Fruit fly (Drosophila melanogaster) whole organism, embryonic: ENCODE measurements around the gene CG8281.

Experiments used
- Atf3 ChIP-seq: fragments of 200-800 bp; sonication (Bioruptor generic); optimal IDR thresholded peaks from 3 replicates; lab custom pipeline; 2016; ENCODE audit warnings: missing biosample characterization, missing genetic modification characterization
- Blimp-1 ChIP-seq: fragments of 200-800 bp; sonication (Bioruptor generic); optimal IDR thresholded peaks from 3 replicates; lab custom pipeline; 2018; ENCODE audit warnings: missing biosample characterization, missing genetic modification characterization, mild to moderate bottlenecking, moderate library complexity, missing genetic modification reagents
- CG10274 ChIP-seq: fragments of 200-800 bp; sonication (Bioruptor generic); optimal IDR thresholded peaks from 3 replicates; lab custom pipeline; 2017; ENCODE audit warnings: missing biosample characterization, mild to moderate bottlenecking, missing genetic modification characterization
- CG12942 ChIP-seq: fragments of 200-800 bp; sonication (Bioruptor generic); optimal IDR thresholded peaks from 3 replicates; lab custom pipeline; 2016; ENCODE audit warnings: missing biosample characterization, missing genetic modification characterization
- CG14441 ChIP-seq: fragments of 200-800 bp; sonication (Bioruptor generic); IDR thresholded peaks from 2 replicates; pipeline ENCODE4 v1.3.6; 2022; ENCODE audit warnings: missing biosample characterization, missing genetic modification characterization
- CG17328 ChIP-seq: fragments of 200-800 bp; sonication (Bioruptor generic); IDR thresholded peaks from 2 replicates; pipeline ENCODE4 v1.3.6; 2022; ENCODE audit warnings: missing biosample characterization, missing genetic modification characterization
- CG17912 ChIP-seq: fragments of 200-800 bp; sonication (Bioruptor generic); optimal IDR thresholded peaks from 2 replicates; lab custom pipeline; 2018; ENCODE audit warnings: missing biosample characterization, mild to moderate bottlenecking, missing genetic modification characterization
- CG2202 ChIP-seq: fragments of 200-800 bp; sonication (Bioruptor generic); optimal IDR thresholded peaks from 2 replicates; lab custom pipeline; 2018; ENCODE audit warnings: missing biosample characterization, mild to moderate bottlenecking, missing genetic modification characterization
- CG31388 ChIP-seq: fragments of 200-800 bp; sonication (Bioruptor generic); optimal IDR thresholded peaks from 2 replicates; lab custom pipeline; 2016; ENCODE audit warnings: missing biosample characterization, missing genetic modification characterization
- CG3995 ChIP-seq: fragments of 200-800 bp; sonication (Bioruptor generic); optimal IDR thresholded peaks from 3 replicates; lab custom pipeline; 2016; ENCODE audit warnings: missing biosample characterization, missing genetic modification characterization
- CG4404 ChIP-seq: fragments of 200-800 bp; sonication (Bioruptor generic); IDR thresholded peaks from 2 replicates; pipeline ENCODE4 v1.3.6; 2022; ENCODE audit warnings: missing biosample characterization, missing genetic modification characterization
- CG4820 ChIP-seq: fragments of 200-800 bp; sonication (Bioruptor generic); optimal IDR thresholded peaks from 3 replicates; lab custom pipeline; 2016; ENCODE audit warnings: missing biosample characterization, missing genetic modification characterization
- CG5180 ChIP-seq: fragments of 200-800 bp; sonication (Bioruptor generic); optimal IDR thresholded peaks from 3 replicates; lab custom pipeline; 2017; ENCODE audit warnings: missing biosample characterization, missing genetic modification characterization, mild to moderate bottlenecking, moderate library complexity, missing genetic modification reagents
- CG7745 ChIP-seq: fragments of 200-800 bp; sonication (Bioruptor generic); optimal IDR thresholded peaks from 2 replicates; lab custom pipeline; 2018; ENCODE audit warnings: missing biosample characterization, mild to moderate bottlenecking, missing genetic modification characterization, moderate library complexity
- CG7786 ChIP-seq: fragments of 200-800 bp; sonication (Bioruptor generic); optimal IDR thresholded peaks from 2 replicates; lab custom pipeline; 2016; ENCODE audit warnings: missing biosample characterization, missing genetic modification characterization
- CG8281 ChIP-seq: fragments of 200-800 bp; sonication (Bioruptor generic); optimal IDR thresholded peaks from 2 replicates; lab custom pipeline; 2018; ENCODE audit warnings: missing biosample characterization, mild to moderate bottlenecking, missing genetic modification characterization, moderate library complexity
- CG8478 ChIP-seq: fragments of >200 bp; optimal IDR thresholded peaks from 2 replicates; lab custom pipeline; 2018
- CG8944 ChIP-seq: fragments of 200-800 bp; sonication (Bioruptor generic); optimal IDR thresholded peaks from 3 replicates; lab custom pipeline; 2016; ENCODE audit warnings: missing biosample characterization, missing genetic modification characterization
- CG9437 ChIP-seq: fragments of 200-800 bp; sonication (Bioruptor generic); optimal IDR thresholded peaks from 2 replicates; lab custom pipeline; 2018; ENCODE audit warnings: missing biosample characterization, mild to moderate bottlenecking, missing genetic modification characterization
- CG9797 ChIP-seq: fragments of 200-800 bp; sonication (Bioruptor generic); optimal IDR thresholded peaks from 3 replicates; lab custom pipeline; 2018; ENCODE audit warnings: missing biosample characterization, mild to moderate bottlenecking, missing genetic modification characterization
- Doc2 ChIP-seq: fragments of 200-800 bp; sonication (Bioruptor generic); IDR thresholded peaks from 2 replicates; pipeline ENCODE4 v1.3.6; 2022; ENCODE audit warnings: missing biosample characterization, missing genetic modification characterization
- E2f2 ChIP-seq: fragments of 200-800 bp; sonication (Bioruptor generic); IDR thresholded peaks from 2 replicates; pipeline ENCODE4 v1.3.6; 2022; ENCODE audit warnings: missing biosample characterization, missing genetic modification characterization
- Lpt ChIP-seq: fragments of >200 bp; optimal IDR thresholded peaks from 2 replicates; lab custom pipeline; 2018; ENCODE audit warnings: missing biosample characterization, missing genetic modification characterization
- Med ChIP-seq: fragments of 200-800 bp; sonication (Bioruptor generic); peaks from one replicate; lab custom pipeline; 2016; ENCODE audit warnings: missing biosample characterization, missing genetic modification characterization, mild to moderate bottlenecking, inconsistent platforms, moderate library complexity
- NFAT ChIP-seq: fragments of 200-800 bp; sonication (Bioruptor generic); IDR thresholded peaks from 2 replicates; pipeline ENCODE4 v1.3.6; 2022; ENCODE audit warnings: missing biosample characterization, missing genetic modification characterization
- Neu2 ChIP-seq: fragments of 200-800 bp; sonication (Bioruptor generic); optimal IDR thresholded peaks from 3 replicates; lab custom pipeline; 2016; ENCODE audit warnings: missing biosample characterization, missing genetic modification characterization, borderline replicate concordance
- Nf-YC ChIP-seq: fragments of 200-800 bp; optimal IDR thresholded peaks from 3 replicates; lab custom pipeline; 2019; ENCODE audit warnings: missing biosample characterization, mild to moderate bottlenecking, missing genetic modification characterization, moderate library complexity
- Poxn ChIP-seq: fragments of 200-800 bp; sonication (Bioruptor generic); IDR thresholded peaks from 2 replicates; pipeline ENCODE4 v1.3.6; 2022; ENCODE audit warnings: missing biosample characterization, missing genetic modification characterization
- Stat92E ChIP-seq, 3 experiments: fragments of >200 bp in 2 of 3; fragments of 200-800 bp in 1 of 3; sonication (Bioruptor generic) in 1 of 3; optimal IDR thresholded peaks; 2 replicates each; lab custom pipeline; 2017 to 2019; ENCODE audit warnings: missing biosample characterization in 3 of 3, missing genetic modification characterization in 3 of 3, mild to moderate bottlenecking in 1 of 3, moderate library complexity in 1 of 3
- ab ChIP-seq: fragments of 200-800 bp; sonication (Bioruptor generic); optimal IDR thresholded peaks from 2 replicates; lab custom pipeline; 2016; ENCODE audit warnings: missing biosample characterization, missing genetic modification characterization
- abd-A ChIP-seq: fragments of 200-800 bp; sonication (Bioruptor generic); optimal IDR thresholded peaks from 3 replicates; lab custom pipeline; 2019; ENCODE audit warnings: missing biosample characterization, mild to moderate bottlenecking, missing genetic modification characterization, moderate library complexity
- ac ChIP-seq: fragments of 200-800 bp; sonication (Bioruptor generic); optimal IDR thresholded peaks from 3 replicates; lab custom pipeline; 2017; ENCODE audit warnings: missing biosample characterization, mild to moderate bottlenecking, missing genetic modification characterization
- az2 ChIP-seq: fragments of 200-800 bp; sonication (Bioruptor generic); optimal IDR thresholded peaks from 3 replicates; lab custom pipeline; 2016; ENCODE audit warnings: missing biosample characterization, missing genetic modification characterization
- disco-r ChIP-seq: fragments of 200-800 bp; sonication (Bioruptor generic); optimal IDR thresholded peaks from 2 replicates; lab custom pipeline; 2016; ENCODE audit warnings: missing biosample characterization, missing genetic modification characterization
- esg ChIP-seq: fragments of 200-800 bp; sonication (Bioruptor generic); conservative IDR thresholded peaks from 2 replicates; pipeline ENCODE4 v1.3.6; 2022; ENCODE audit warnings: missing biosample characterization, missing genetic modification characterization
- eve ChIP-seq, 2 experiments: fragments of >200 bp; optimal IDR thresholded peaks; 2 replicates each; lab custom pipeline; 2017; ENCODE audit warnings: missing biosample characterization in 2 of 2, missing genetic modification characterization in 2 of 2
- ewg ChIP-seq: fragments of 200-800 bp; sonication (Bioruptor generic); optimal IDR thresholded peaks from 3 replicates; lab custom pipeline; 2017; ENCODE audit warnings: mild to moderate bottlenecking, missing biosample characterization, missing genetic modification reagents, missing genetic modification characterization
- exex ChIP-seq: fragments of 200-800 bp; sonication (Bioruptor generic); optimal IDR thresholded peaks from 4 replicates; lab custom pipeline; 2018; ENCODE audit warnings: missing biosample characterization, mild to moderate bottlenecking, missing genetic modification characterization, moderate library complexity
- fd96Cb ChIP-seq: fragments of 200-800 bp; sonication (Bioruptor generic); optimal IDR thresholded peaks from 2 replicates; lab custom pipeline; 2018; ENCODE audit warnings: missing biosample characterization, mild to moderate bottlenecking, missing genetic modification characterization, moderate library complexity
- gcm2 ChIP-seq: fragments of 200-800 bp; sonication (Bioruptor generic); optimal IDR thresholded peaks from 2 replicates; lab custom pipeline; 2016; ENCODE audit warnings: missing biosample characterization, missing genetic modification characterization
- insv ChIP-seq, 2 experiments: fragments of 200-800 bp; sonication (Bioruptor generic); optimal IDR thresholded peaks; 3 replicates each; lab custom pipeline; 2016 to 2018; ENCODE audit warnings: missing biosample characterization in 2 of 2, missing genetic modification characterization in 2 of 2
- kay ChIP-seq: fragments of 200-800 bp; sonication (Bioruptor generic); optimal IDR thresholded peaks from 2 replicates; lab custom pipeline; 2016; ENCODE audit warnings: missing biosample characterization, missing genetic modification characterization
- maf-S ChIP-seq: fragments of 200-800 bp; sonication (Bioruptor generic); optimal IDR thresholded peaks from 2 replicates; lab custom pipeline; 2016; ENCODE audit warnings: missing biosample characterization, missing genetic modification characterization
- pan ChIP-seq, 4 experiments: fragments of >200 bp in 3 of 4; fragments of 200-800 bp in 1 of 4; sonication (Bioruptor generic) in 1 of 4; optimal IDR thresholded peaks in 3 of 4; IDR thresholded peaks in 1 of 4; 2 replicates each; pipeline versions ENCODE4 v1.3.6 to Lab custom; 2017 to 2022; ENCODE audit warnings: missing biosample characterization in 2 of 4, missing genetic modification characterization in 2 of 4, mixed read lengths in 1 of 4
- psq ChIP-seq: fragments of 200-800 bp; sonication (Bioruptor generic); optimal IDR thresholded peaks from 2 replicates; lab custom pipeline; 2017; ENCODE audit warnings: missing biosample characterization, missing genetic modification characterization
- slp2 ChIP-seq: fragments of 200-800 bp; sonication (Bioruptor generic); optimal IDR thresholded peaks from 2 replicates; lab custom pipeline; 2016; ENCODE audit warnings: missing biosample characterization, missing genetic modification characterization
- sob ChIP-seq: fragments of 200-800 bp; sonication (Bioruptor generic); IDR thresholded peaks from 2 replicates; pipeline ENCODE4 v1.3.6; 2022; ENCODE audit warnings: missing biosample characterization, missing genetic modification characterization
- vnd ChIP-seq: fragments of 200-800 bp; sonication (Bioruptor generic); IDR thresholded peaks from 3 replicates; pipeline ENCODE4 v1.3.6; 2022; ENCODE audit warnings: missing biosample characterization, missing genetic modification characterization; ENCODE audit not compliant: partially characterized antibody
- zf30C ChIP-seq: fragments of 200-800 bp; sonication (Bioruptor generic); optimal IDR thresholded peaks from 3 replicates; lab custom pipeline; 2018; ENCODE audit warnings: missing biosample characterization, mild to moderate bottlenecking, missing genetic modification characterization

Gene CG8281

DNA sequence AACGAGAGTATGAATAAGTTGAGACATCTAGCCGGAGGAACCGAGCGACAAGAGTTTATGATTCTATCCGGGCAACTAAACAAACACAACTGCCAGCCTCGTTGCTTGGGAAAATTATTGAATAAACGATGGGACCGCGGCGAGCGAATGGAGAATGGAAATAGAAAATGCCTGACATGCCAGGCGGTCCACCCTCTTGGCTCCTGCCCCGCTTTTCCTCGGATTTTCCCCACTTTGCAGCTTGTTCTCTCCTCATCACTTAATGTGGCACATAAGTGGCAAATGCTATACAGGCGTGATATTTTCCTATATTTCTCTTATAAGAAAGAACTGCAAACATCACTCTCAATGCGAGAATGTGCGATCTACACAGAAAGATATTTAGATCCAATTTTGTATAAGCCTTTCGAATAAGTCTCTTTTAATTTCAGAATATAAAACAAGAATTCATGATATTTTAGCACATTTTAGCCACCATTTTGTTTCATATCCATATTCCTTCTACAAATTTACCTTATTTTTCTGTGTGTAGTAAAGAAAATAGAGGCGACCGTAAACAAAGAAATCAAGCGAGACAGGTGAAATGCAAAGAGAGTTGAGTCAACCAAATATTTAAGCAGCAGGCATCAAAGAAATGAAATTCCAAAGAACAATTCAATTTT is 8.6 kb upstream of the CG8281 start (continued):
- TF ChIP-seq disco-r (GFP tag; lab: Kevin White, UChicago) (peak; percentile 49), CG12942 (GFP tag; lab: Kevin White, UChicago) (peak; percentile 63), CG14441 (GFP tag; lab: Robert Waterston, UW) (peak; percentile 82), CG4404 (GFP tag; lab: Robert Waterston, UW) (peak; percentile 67), Med (peak; percentile 96), eve (GFP tag; optimal IDR thresholded peaks at IDR 0.05; lab: Kevin White, UChicago) (peak in 1 of 2 experiments; percentile 89), vnd (GFP tag; lab: Robert Waterston, UW) (no peak), zf30C (GFP tag; lab: Kevin White, UChicago) (peak; percentile 56), kay (GFP tag; lab: Kevin White, UChicago) (peak; percentile 58), ac (peak; percentile 73), pan (optimal IDR thresholded peaks at IDR 0.05; lab: Kevin White, UChicago) (no peak), pan (GFP tag; optimal IDR thresholded peaks at IDR 0.05 in 1 of 2, IDR thresholded peaks at IDR 0.05 in 1 of 2) (peak in 1 of 2 experiments; percentile 76), CG9437 (peak; percentile 75), CG2202 (tag; lab: Kevin White, UChicago) (peak; percentile 91), E2f2 (GFP tag; lab: Robert Waterston, UW) (peak; percentile 61; the same call in 1 of the 2 replicates), Neu2 (no peak), sob (GFP tag; lab: Robert Waterston, UW) (peak; percentile 80), CG4820 (GFP tag; lab: Kevin White, UChicago) (peak; percentile 85), Doc2 (no peak), Blimp-1 (GFP tag; lab: Kevin White, UChicago) (peak; percentile 94), esg (GFP tag; lab: Robert Waterston, UW) (peak; percentile 73), CG8478 (lab: Kevin White, UChicago) (no peak), psq (GFP tag; lab: Kevin White, UChicago) (peak; percentile 64), Lpt (GFP tag; lab: Kevin White, UChicago) (no peak), ab (GFP tag; lab: Kevin White, UChicago) (no peak), CG17328 (GFP tag; lab: Robert Waterston, UW) (peak; percentile 87), Poxn (GFP tag; lab: Robert Waterston, UW) (no peak), CG10274 (GFP tag; lab: Kevin White, UChicago) (peak; percentile 23), insv (GFP tag; optimal IDR thresholded peaks at IDR 0.05; lab: Kevin White, UChicago) (peak in 1 of 2 experiments; percentile 8), CG7786 (GFP tag; lab: Kevin White, UChicago) (peak; percentile 83), CG8281 (tag; lab: Kevin White, UChicago) (peak; percentile 83), fd96Cb (peak; percentile 90), ewg (GFP tag; lab: Kevin White, UChicago) (peak; percentile 81), exex (tag; lab: Kevin White, UChicago) (peak; percentile 37), Stat92E (GFP tag; optimal IDR thresholded peaks at IDR 0.05; lab: Kevin White, UChicago) (peak in 1 of 3 experiments; percentile 84), CG3995 (GFP tag; lab: Kevin White, UChicago) (peak; percentile 34), CG31388 (GFP tag; lab: Kevin White, UChicago) (peak; percentile 65), CG7745 (tag; lab: Kevin White, UChicago) (peak; percentile 49), Atf3 (peak; percentile 81), slp2 (GFP tag; lab: Kevin White, UChicago) (peak; percentile 70), CG9797 (GFP tag; lab: Kevin White, UChicago) (no peak), gcm2 (GFP tag; lab: Kevin White, UChicago) (no peak), NFAT (GFP tag; lab: Robert Waterston, UW) (peak; percentile 64; the same call in 1 of the 2 replicates), abd-A (tag; lab: Kevin White, UChicago) (no peak), maf-S (GFP tag; lab: Kevin White, UChicago) (peak; percentile 67), CG8944 (GFP tag; lab: Kevin White, UChicago) (peak; percentile 74), Nf-YC (tag; lab: Kevin White, UChicago) (no peak), CG17912 (GFP tag; lab: Kevin White, UChicago) (peak; percentile 44), az2 (GFP tag; lab: Kevin White, UChicago) (peak; percentile 86), CG5180 (GFP tag; lab: Kevin White, UChicago) (peak; percentile 70)
